Worm (Caenorhabditis elegans): ENCODE results near the gene H20E11.1.

- no peak for TF ChIP-seq tab-1 (GFP tag; IDR thresholded peaks at IDR 0.05)
- no peak for TF ChIP-seq flt-1 (GFP tag; IDR thresholded peaks at IDR 0.05)
These were observed 49.8 kb downstream of the H20E11.1 start for ce11 chrIV:6879666-6880210.

Measured in whole organism, midembryonic.